Worm (Caenorhabditis elegans) whole organism, young adult: ENCODE measurements around the gene C25E10.17.

ENCODE experiments used
- D2030.7 ChIP-seq: fragments of 200-800 bp; sonication (Bioruptor generic); IDR thresholded peaks from 2 replicates; pipeline ENCODE4 v1.3.6; 2022; ENCODE audit warnings: missing genetic modification reagents, missing genetic modification characterization, missing compliant biosample characterization
- F57A8.1 ChIP-seq: fragments of 200-800 bp; sonication (Bioruptor generic); optimal IDR thresholded peaks from 2 replicates; lab custom pipeline; 2018; ENCODE audit warnings: mild to moderate bottlenecking, missing genetic modification characterization, moderate library complexity, missing compliant biosample characterization
- F57C9.4 ChIP-seq: sonication (generic microtip); optimal IDR thresholded peaks from 2 replicates; lab custom pipeline; 2017; ENCODE audit warnings: mild to moderate bottlenecking, missing genetic modification characterization, missing compliant biosample characterization
- T26A5.8 ChIP-seq: sonication (generic microtip); optimal IDR thresholded peaks from 2 replicates; lab custom pipeline; 2016; ENCODE audit warnings: missing genetic modification characterization, missing compliant biosample characterization
- Y53G8AR.9 ChIP-seq: fragments of 200-800 bp; sonication (Bioruptor generic); conservative IDR thresholded peaks from 2 replicates; pipeline ENCODE4 v1.3.6; 2022; ENCODE audit warnings: missing genetic modification reagents, missing genetic modification characterization, missing compliant biosample characterization
- Y67H2A.10 ChIP-seq: fragments of 200-800 bp; sonication (Bioruptor generic); conservative IDR thresholded peaks from 2 replicates; pipeline ENCODE4 v1.3.6; 2022; ENCODE audit warnings: missing genetic modification reagents, missing genetic modification characterization, missing compliant biosample characterization
- Y79H2A.3 ChIP-seq: fragments of 200-800 bp; sonication (Bioruptor generic); conservative IDR thresholded peaks from 2 replicates; pipeline ENCODE4 v1.3.6; 2022; ENCODE audit warnings: missing genetic modification reagents, missing genetic modification characterization, missing compliant biosample characterization
- Y95B8A.8 ChIP-seq: fragments of 200-800 bp; sonication (Bioruptor generic); IDR thresholded peaks from 2 replicates; pipeline ENCODE4 v1.3.6; 2022; ENCODE audit warnings: missing genetic modification reagents, missing genetic modification characterization, missing compliant biosample characterization
- aptf-3 ChIP-seq: fragments of 200-800 bp; sonication (Bioruptor generic); IDR thresholded peaks from 2 replicates; pipeline ENCODE4 v1.3.6; 2022; ENCODE audit warnings: missing genetic modification characterization, missing compliant biosample characterization
- attf-3 ChIP-seq: fragments of 200-800 bp; sonication (Bioruptor generic); conservative IDR thresholded peaks from 2 replicates; pipeline ENCODE4 v1.3.6; 2022; ENCODE audit warnings: missing genetic modification reagents, missing genetic modification characterization, missing compliant biosample characterization
- ceh-100 ChIP-seq: fragments of 200-800 bp; sonication (Bioruptor generic); IDR thresholded peaks from 2 replicates; pipeline ENCODE4 v1.3.6; 2022; ENCODE audit warnings: missing genetic modification reagents, missing genetic modification characterization, missing compliant biosample characterization
- ceh-27 ChIP-seq: fragments of 200-800 bp; sonication (Bioruptor generic); optimal IDR thresholded peaks from 2 replicates; lab custom pipeline; 2018; ENCODE audit warnings: mild to moderate bottlenecking, missing genetic modification characterization, moderate library complexity, missing compliant biosample characterization
- ceh-58 ChIP-seq: fragments of 200-800 bp; sonication (Bioruptor generic); IDR thresholded peaks from 2 replicates; pipeline ENCODE4 v1.3.6; 2022; ENCODE audit warnings: missing genetic modification characterization, missing compliant biosample characterization
- dpff-1 ChIP-seq: sonication (generic microtip); optimal IDR thresholded peaks from 2 replicates; lab custom pipeline; 2017; ENCODE audit warnings: mild to moderate bottlenecking, missing genetic modification characterization, missing compliant biosample characterization
- egl-18 ChIP-seq: fragments of 200-800 bp; sonication (Bioruptor generic); IDR thresholded peaks from 2 replicates; pipeline ENCODE4 v1.3.6; 2022; ENCODE audit warnings: missing genetic modification reagents, missing genetic modification characterization, missing compliant biosample characterization
- ekl-4 ChIP-seq: fragments of 200-800 bp; sonication (Bioruptor generic); IDR thresholded peaks from 2 replicates; pipeline ENCODE4 v1.3.6; 2022; ENCODE audit warnings: missing genetic modification reagents, missing genetic modification characterization, missing compliant biosample characterization
- gei-17 ChIP-seq: fragments of 200-800 bp; sonication (Bioruptor generic); optimal IDR thresholded peaks from 2 replicates; lab custom pipeline; 2018; ENCODE audit warnings: mild to moderate bottlenecking, missing genetic modification characterization, missing compliant biosample characterization
- hmg-1.2 ChIP-seq: fragments of 200-800 bp; sonication (Bioruptor generic); IDR thresholded peaks from 2 replicates; pipeline ENCODE4 v1.3.6; 2022; ENCODE audit warnings: missing genetic modification reagents, missing genetic modification characterization, missing compliant biosample characterization
- madf-3 ChIP-seq: fragments of 200-800 bp; sonication (Bioruptor generic); IDR thresholded peaks from 2 replicates; pipeline ENCODE4 v1.3.6; 2022; ENCODE audit warnings: missing genetic modification reagents, missing genetic modification characterization, missing compliant biosample characterization
- mes-4 ChIP-seq: sonication (generic microtip); optimal IDR thresholded peaks from 2 replicates; lab custom pipeline; 2016; ENCODE audit warnings: missing genotype, missing genetic modification characterization, missing compliant biosample characterization
- nhr-179 ChIP-seq: sonication (generic microtip); optimal IDR thresholded peaks from 2 replicates; lab custom pipeline; 2016; ENCODE audit warnings: mild to moderate bottlenecking, missing genetic modification characterization, missing compliant biosample characterization
- pbrm-1 ChIP-seq: fragments of 200-800 bp; sonication (Bioruptor generic); IDR thresholded peaks from 2 replicates; pipeline ENCODE4 v1.3.6; 2022; ENCODE audit warnings: missing genetic modification reagents, missing genetic modification characterization, missing compliant biosample characterization
- rec-8 ChIP-seq, 2 experiments: sonication (generic microtip); optimal IDR thresholded peaks; 2 replicates each; lab custom pipeline; 2016; ENCODE audit warnings: mild to moderate bottlenecking in 2 of 2, missing genetic modification characterization in 2 of 2, missing genetic modification reagents in 2 of 2, missing genotype in 2 of 2, missing biosample characterization in 1 of 2, missing compliant biosample characterization in 1 of 2, moderate library complexity in 1 of 2
- sdz-38 ChIP-seq: sonication (generic microtip); optimal IDR thresholded peaks from 2 replicates; lab custom pipeline; 2016; ENCODE audit warnings: missing genotype, missing genetic modification characterization, missing compliant biosample characterization
- snpc-4 ChIP-seq, 5 experiments: fragments of 150-350 bp in 1 of 5; sonication (generic microtip) in 4 of 5; optimal IDR thresholded peaks; 2 replicates each; lab custom pipeline; 2014 to 2018; ENCODE audit warnings: missing genetic modification characterization in 5 of 5, missing biosample characterization in 3 of 5, antibody characterized with exemption in 2 of 5, mild to moderate bottlenecking in 2 of 5, missing compliant biosample characterization in 2 of 5, missing genotype in 2 of 5, moderate library complexity in 2 of 5, missing genetic modification reagents in 1 of 5
- zfh-2 ChIP-seq: fragments of 200-800 bp; sonication (Bioruptor generic); conservative IDR thresholded peaks from 2 replicates; pipeline ENCODE4 v1.3.6; 2022; ENCODE audit warnings: missing genetic modification reagents, missing genetic modification characterization, missing compliant biosample characterization

C25E10.17 gene

DNA sequence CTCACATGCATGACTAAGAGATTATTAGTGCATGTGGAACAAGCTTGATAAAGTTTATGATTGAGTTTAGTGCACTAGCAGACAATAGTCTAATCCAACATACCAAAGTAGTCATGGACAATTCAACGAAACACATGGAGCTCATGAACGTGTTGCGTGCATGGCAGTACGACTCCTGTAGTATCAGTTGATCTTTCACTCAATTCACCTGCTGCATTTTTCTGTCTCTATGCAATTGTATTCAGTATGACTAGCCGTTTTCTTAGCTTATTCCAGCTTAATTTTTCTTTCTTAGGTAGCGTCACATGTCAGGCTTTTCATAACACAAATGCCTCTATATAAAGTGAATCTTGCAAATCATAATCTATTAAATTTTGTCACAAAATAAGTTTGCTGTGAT, 44.1 kb downstream of the C25E10.17 start, which contains the start of gene srx-1:
Gene srx-1 (plus strand): TSS at position 382 of the 400 bp plus-strand sequence.
- TF ChIP-seq Y53G8AR.9 (no peak), egl-18 (GFP tag; lab: Robert Waterston, UW) (no peak), nhr-179 (tag; lab: Kevin White, UChicago) (no peak), rec-8 (tag; optimal IDR thresholded peaks at IDR 0.05; lab: Kevin White, UChicago) (no peak), sdz-38 (tag; lab: Kevin White, UChicago) (no peak), D2030.7 (GFP tag; lab: Robert Waterston, UW) (no peak), pbrm-1 (GFP tag; lab: Robert Waterston, UW) (no peak), aptf-3 (GFP tag; lab: Robert Waterston, UW) (no peak), Y79H2A.3 (GFP tag; lab: Robert Waterston, UW) (no peak), snpc-4 (GFP tag; optimal IDR thresholded peaks at IDR 0.05; lab: Kevin White, UChicago) (no peak), snpc-4 (tag; optimal IDR thresholded peaks at IDR 0.05; lab: Kevin White, UChicago) (no peak), ceh-58 (GFP tag; lab: Robert Waterston, UW) (no peak), F57A8.1 (no peak), gei-17 (GFP tag; lab: Kevin White, UChicago) (no peak), zfh-2 (GFP tag; lab: Robert Waterston, UW) (no peak), F57C9.4 (tag; lab: Kevin White, UChicago) (no peak), mes-4 (tag; lab: Kevin White, UChicago) (no peak), Y95B8A.8 (GFP tag; lab: Robert Waterston, UW) (no peak)

DNA sequence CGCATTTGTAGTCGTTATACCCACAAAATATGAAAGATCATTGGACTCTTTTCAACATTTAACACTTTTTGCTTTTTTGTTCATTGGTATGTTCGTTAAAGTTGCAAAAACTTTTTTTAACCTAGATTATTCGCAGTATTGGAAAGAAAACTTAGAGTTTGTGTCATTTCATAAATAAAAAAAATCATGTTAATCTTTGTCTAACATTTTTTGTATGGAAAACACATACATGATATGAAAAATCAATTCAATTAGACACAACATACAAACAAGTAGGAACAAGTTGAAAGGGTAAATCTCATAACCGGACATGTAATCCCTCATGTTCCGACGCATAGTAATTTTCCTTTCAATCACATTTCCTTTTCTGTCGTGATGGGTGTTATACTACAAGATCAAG, 46.2 kb downstream of the C25E10.17 start, which contains the start of gene F59E11.2:
Gene F59E11.2 (plus strand): TSS at position 301 of the 400 bp plus-strand sequence.
- TF ChIP-seq ceh-100 (GFP tag; lab: Robert Waterston, UW) (no peak), dpff-1 (no peak), T26A5.8 (no peak), Y67H2A.10 (no peak), ceh-27 (GFP tag; lab: Kevin White, UChicago) (no peak), zfh-2 (GFP tag; lab: Robert Waterston, UW) (no peak), attf-3 (GFP tag; lab: Robert Waterston, UW) (no peak), ekl-4 (GFP tag; lab: Robert Waterston, UW) (no peak), hmg-1.2 (GFP tag; lab: Robert Waterston, UW) (no peak), madf-3 (no peak)
